Worm (Caenorhabditis elegans): Measurements from ENCODE around the gene fbxa-179.

DNA sequence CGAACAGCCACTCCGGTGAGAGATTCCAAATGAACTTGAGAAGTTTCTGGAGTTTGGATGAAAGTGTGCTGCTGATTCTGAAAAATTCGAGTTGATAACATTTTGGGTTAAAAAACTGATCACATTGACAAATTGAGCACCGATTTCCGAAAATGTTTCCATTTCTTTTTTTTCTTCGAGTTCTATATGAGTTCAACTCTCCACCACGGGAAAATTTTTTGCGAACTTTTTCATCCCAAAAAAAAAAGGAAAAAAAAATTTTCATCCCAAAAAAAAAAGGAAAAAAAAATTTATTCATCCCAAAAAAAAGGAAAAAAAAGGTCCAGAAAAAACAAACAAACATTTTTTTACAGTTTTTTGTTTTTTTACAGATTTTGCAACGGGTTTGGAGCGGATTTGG, 35.5 kb downstream of the fbxa-179 start, which contains the start of gene Y60A9A.1:
- TF ChIP-seq zfp-3 (GFP tag; conservative IDR thresholded peaks at IDR 0.05) (no peak), pqm-1 (tag; optimal IDR thresholded peaks at IDR 0.05) (no peak), fkh-10 (GFP tag; optimal IDR thresholded peaks at IDR 0.05) (no peak), ztf-11 (tag; optimal IDR thresholded peaks at IDR 0.05) (no peak), cey-2 (tag; optimal IDR thresholded peaks at IDR 0.05; ENCODE audit: borderline replicate concordance, insufficient read depth) (no peak), dpl-1 (GFP tag; optimal IDR thresholded peaks at IDR 0.05) (no peak), mep-1 (tag; optimal IDR thresholded peaks at IDR 0.05) (no peak), arid-1 (GFP tag; conservative IDR thresholded peaks at IDR 0.05) (no peak), ama-1 (optimal IDR thresholded peaks at IDR 0.05) (no peak), F49E8.2 (tag; optimal IDR thresholded peaks at IDR 0.05; ENCODE audit: borderline replicate concordance) (no peak), ces-1 (GFP tag; optimal IDR thresholded peaks at IDR 0.05) (no peak)

Measured in whole organism, L4 larva.